Worm (Caenorhabditis elegans) whole organism, L1 larva: Measurements from ENCODE around the gene W02H5.2.

Source experiments
- blmp-1 ChIP-seq: fragments of 150-350 bp; optimal IDR thresholded peaks from 2 replicates; lab custom pipeline; 2014; ENCODE audit warnings: missing biosample characterization, missing genetic modification characterization
- dpl-1 ChIP-seq, 3 experiments: fragments of 150-350 bp in 2 of 3; sonication (generic microtip) in 1 of 3; optimal IDR thresholded peaks; 2 replicates each; lab custom pipeline; 2014 to 2017; ENCODE audit warnings: missing biosample characterization in 3 of 3, missing genetic modification characterization in 3 of 3, missing genetic modification reagents in 3 of 3
- elt-2 ChIP-seq: sonication (generic microtip); optimal IDR thresholded peaks from 2 replicates; lab custom pipeline; 2016; ENCODE audit warnings: missing genetic modification characterization, mild to moderate bottlenecking, inconsistent platforms, missing compliant biosample characterization, missing genetic modification reagents
- fos-1 ChIP-seq: fragments of 150-350 bp; optimal IDR thresholded peaks from 2 replicates; lab custom pipeline; 2014; ENCODE audit warnings: missing biosample characterization, missing genetic modification characterization
- lin-35 ChIP-seq, 2 experiments: fragments of 150-350 bp; optimal IDR thresholded peaks; 2 replicates each; lab custom pipeline; 2014; ENCODE audit warnings: missing biosample characterization in 2 of 2, missing genetic modification characterization in 2 of 2, missing genetic modification reagents in 2 of 2
- mep-1 ChIP-seq: fragments of 150-350 bp; optimal IDR thresholded peaks from 2 replicates; lab custom pipeline; 2014; ENCODE audit warnings: missing biosample characterization, missing genetic modification characterization
- nhr-76 ChIP-seq: sonication (generic microtip); optimal IDR thresholded peaks from 2 replicates; lab custom pipeline; 2017; ENCODE audit warnings: missing biosample characterization, missing genetic modification characterization
- snpc-4 ChIP-seq: fragments of 150-350 bp; optimal IDR thresholded peaks from 2 replicates; lab custom pipeline; 2014; ENCODE audit warnings: missing biosample characterization, missing genetic modification characterization
- sptf-1 ChIP-seq: fragments of 150-350 bp; optimal IDR thresholded peaks from 2 replicates; lab custom pipeline; 2014; ENCODE audit warnings: missing biosample characterization, missing genetic modification characterization
- unc-62 ChIP-seq: fragments of 150-350 bp; optimal IDR thresholded peaks from 2 replicates; lab custom pipeline; 2014; ENCODE audit warnings: missing biosample characterization, missing genetic modification reagents, missing genetic modification characterization
- ztf-4 ChIP-seq: fragments of 150-350 bp; optimal IDR thresholded peaks from 2 replicates; lab custom pipeline; 2014; ENCODE audit warnings: missing biosample characterization, missing genetic modification characterization

DNA sequence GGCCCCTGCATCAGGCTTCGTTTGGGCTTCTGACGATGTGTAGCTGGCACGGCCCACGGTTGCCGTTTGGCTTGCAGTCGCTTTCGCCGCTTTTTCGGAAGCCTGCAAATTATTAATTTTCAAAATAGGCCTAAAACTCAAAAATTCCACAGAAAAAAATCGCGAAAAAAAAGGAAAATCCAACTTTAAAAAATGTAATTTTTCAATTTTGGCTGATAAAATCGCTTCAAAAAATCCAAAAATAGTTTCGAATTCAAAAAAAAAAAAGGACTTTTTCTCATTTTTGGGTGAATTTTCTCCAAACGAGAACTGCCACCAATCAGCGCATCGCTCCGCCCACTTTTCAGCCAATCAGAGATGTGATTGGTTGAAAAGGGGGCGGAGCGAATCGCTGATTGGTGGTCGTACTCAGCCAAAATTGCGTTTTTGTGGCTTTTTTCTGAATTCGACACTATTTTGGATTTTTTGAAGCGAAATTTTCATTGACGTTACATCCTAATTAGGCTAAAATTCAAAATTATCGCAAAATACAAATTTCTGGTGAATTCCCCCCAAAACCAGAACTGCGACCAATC, 8.2 kb downstream of the W02H5.2 start:
- no peak for TF ChIP-seq lin-35 (GFP tag; optimal IDR thresholded peaks at IDR 0.05; lab: Kevin White, UChicago)
- no peak for TF ChIP-seq snpc-4
- TF ChIP-seq nhr-76 (tag; lab: Kevin White, UChicago), result no peak
- TF ChIP-seq blmp-1 (tag; lab: Kevin White, UChicago), result no peak
- TF ChIP-seq fos-1 (tag; lab: Kevin White, UChicago), result no peak
- TF ChIP-seq mep-1 (tag; lab: Kevin White, UChicago), result no peak
- no peak for TF ChIP-seq unc-62 (GFP tag; lab: Kevin White, UChicago)
- TF ChIP-seq elt-2 (tag; lab: Kevin White, UChicago), result no peak
- TF ChIP-seq dpl-1 (GFP tag; optimal IDR thresholded peaks at IDR 0.05; lab: Kevin White, UChicago), result no peak
- no peak for TF ChIP-seq ztf-4 (tag; lab: Kevin White, UChicago)
- no peak for TF ChIP-seq sptf-1 (tag; lab: Kevin White, UChicago)
